Worm (Caenorhabditis elegans) whole organism, young adult: Measurements from ENCODE around the gene npr-18.

Experiments
- B0336.3 ChIP-seq: fragments of 200-800 bp; sonication (Bioruptor generic); IDR thresholded peaks from 2 replicates; pipeline ENCODE4 v1.3.6; 2022; ENCODE audit warnings: missing genetic modification characterization, missing compliant biosample characterization
- F10E7.11 ChIP-seq: sonication (generic microtip); optimal IDR thresholded peaks from 2 replicates; lab custom pipeline; 2017; ENCODE audit warnings: mild to moderate bottlenecking, missing genetic modification characterization, moderate library complexity, missing compliant biosample characterization
- F22D6.2 ChIP-seq: sonication (generic microtip); optimal IDR thresholded peaks from 2 replicates; lab custom pipeline; 2016; ENCODE audit warnings: mild to moderate bottlenecking, missing genetic modification characterization, missing compliant biosample characterization
- F39B2.1 ChIP-seq: fragments of 200-800 bp; sonication (Bioruptor generic); IDR thresholded peaks from 2 replicates; pipeline ENCODE4 v1.3.6; 2022; ENCODE audit warnings: missing genetic modification reagents, missing genetic modification characterization, missing compliant biosample characterization
- K12H6.12 ChIP-seq: fragments of 200-800 bp; sonication (Bioruptor generic); optimal IDR thresholded peaks from 2 replicates; lab custom pipeline; 2018; ENCODE audit warnings: mild to moderate bottlenecking, missing genetic modification characterization, missing compliant biosample characterization
- Y95B8A.8 ChIP-seq: fragments of 200-800 bp; sonication (Bioruptor generic); IDR thresholded peaks from 2 replicates; pipeline ENCODE4 v1.3.6; 2022; ENCODE audit warnings: missing genetic modification reagents, missing genetic modification characterization, missing compliant biosample characterization
- akir-1 ChIP-seq: fragments of 200-800 bp; sonication (Bioruptor generic); optimal IDR thresholded peaks from 2 replicates; lab custom pipeline; 2018; ENCODE audit warnings: mild to moderate bottlenecking, missing genetic modification characterization, moderate library complexity, missing compliant biosample characterization
- atf-7 ChIP-seq: sonication (generic microtip); optimal IDR thresholded peaks from 2 replicates; lab custom pipeline; 2017; ENCODE audit warnings: mild to moderate bottlenecking, missing genetic modification characterization, missing compliant biosample characterization
- attf-6 ChIP-seq: fragments of 200-800 bp; sonication (Bioruptor generic); IDR thresholded peaks from 2 replicates; pipeline ENCODE4 v1.3.6; 2022; ENCODE audit warnings: missing genetic modification reagents, missing genetic modification characterization, missing compliant biosample characterization
- cebp-1 ChIP-seq, 2 experiments: fragments of 200-800 bp in 1 of 2; sonication (Bioruptor generic) in 1 of 2; sonication (generic microtip) in 1 of 2; IDR thresholded peaks in 1 of 2; optimal IDR thresholded peaks in 1 of 2; 2 replicates each; pipeline versions ENCODE4 v1.3.6 to Lab custom; 2017 to 2022; ENCODE audit warnings: missing compliant biosample characterization in 2 of 2, missing genetic modification characterization in 2 of 2, mild to moderate bottlenecking in 1 of 2, missing genetic modification reagents in 1 of 2, moderate library complexity in 1 of 2
- ceh-27 ChIP-seq: fragments of 200-800 bp; sonication (Bioruptor generic); optimal IDR thresholded peaks from 2 replicates; lab custom pipeline; 2018; ENCODE audit warnings: mild to moderate bottlenecking, missing genetic modification characterization, moderate library complexity, missing compliant biosample characterization
- die-1 ChIP-seq: sonication (generic microtip); optimal IDR thresholded peaks from 2 replicates; lab custom pipeline; 2016; ENCODE audit warnings: missing genotype, mild to moderate bottlenecking, missing genetic modification characterization, missing compliant biosample characterization
- ets-4 ChIP-seq: fragments of 200-800 bp; sonication (Bioruptor generic); optimal IDR thresholded peaks from 2 replicates; lab custom pipeline; 2018; ENCODE audit warnings: mild to moderate bottlenecking, missing genetic modification characterization, missing compliant biosample characterization
- lin-35 ChIP-seq, 3 experiments: fragments of 150-350 bp in 2 of 3; sonication (generic microtip) in 1 of 3; optimal IDR thresholded peaks; 2 replicates each; lab custom pipeline; 2014 to 2018; ENCODE audit warnings: missing biosample characterization in 3 of 3, missing genetic modification characterization in 3 of 3, missing genetic modification reagents in 3 of 3
- lsl-1 ChIP-seq: fragments of 200-800 bp; sonication (Bioruptor generic); optimal IDR thresholded peaks from 2 replicates; lab custom pipeline; 2018; ENCODE audit warnings: mild to moderate bottlenecking, missing genetic modification characterization, moderate library complexity, missing compliant biosample characterization
- lsy-27 ChIP-seq: sonication (generic microtip); optimal IDR thresholded peaks from 2 replicates; lab custom pipeline; 2017; ENCODE audit warnings: missing genetic modification characterization, mild to moderate bottlenecking, missing compliant biosample characterization, antibody characterized with exemption, missing genotype, borderline replicate concordance; ENCODE audit not compliant: insufficient read depth
- rec-8 ChIP-seq, 2 experiments: sonication (generic microtip); optimal IDR thresholded peaks; 2 replicates each; lab custom pipeline; 2016; ENCODE audit warnings: mild to moderate bottlenecking in 2 of 2, missing genetic modification characterization in 2 of 2, missing genetic modification reagents in 2 of 2, missing genotype in 2 of 2, missing biosample characterization in 1 of 2, missing compliant biosample characterization in 1 of 2, moderate library complexity in 1 of 2
- snpc-3.4 ChIP-seq: sonication (generic microtip); optimal IDR thresholded peaks from 2 replicates; lab custom pipeline; 2017; ENCODE audit warnings: missing genetic modification characterization, mild to moderate bottlenecking, missing compliant biosample characterization, antibody characterized with exemption, moderate library complexity, missing genotype, missing genetic modification reagents
- sptf-2 ChIP-seq: fragments of 200-800 bp; sonication (Bioruptor generic); optimal IDR thresholded peaks from 2 replicates; lab custom pipeline; 2018; ENCODE audit warnings: mild to moderate bottlenecking, missing genetic modification characterization, missing compliant biosample characterization
- tbx-9 ChIP-seq: sonication (generic microtip); optimal IDR thresholded peaks from 2 replicates; lab custom pipeline; 2016; ENCODE audit warnings: borderline replicate concordance, missing genetic modification characterization, inconsistent platforms, missing compliant biosample characterization
- unc-130 ChIP-seq: sonication (generic microtip); optimal IDR thresholded peaks from 2 replicates; lab custom pipeline; 2016; ENCODE audit warnings: missing genetic modification reagents, missing genetic modification characterization, missing compliant biosample characterization
- xnd-1 ChIP-seq: sonication (generic microtip); optimal IDR thresholded peaks from 2 replicates; lab custom pipeline; 2016; ENCODE audit warnings: missing genotype, missing genetic modification reagents, missing genetic modification characterization, missing compliant biosample characterization
- ztf-22 ChIP-seq: fragments of 200-800 bp; sonication (Bioruptor generic); optimal IDR thresholded peaks from 2 replicates; lab custom pipeline; 2018; ENCODE audit warnings: mild to moderate bottlenecking, missing genetic modification characterization, moderate library complexity, missing compliant biosample characterization
- ztf-3 ChIP-seq: fragments of 200-800 bp; sonication (Bioruptor generic); optimal IDR thresholded peaks from 2 replicates; lab custom pipeline; 2018; ENCODE audit warnings: mild to moderate bottlenecking, missing genetic modification characterization, missing compliant biosample characterization
- ztf-6 ChIP-seq: fragments of 200-800 bp; sonication (Bioruptor generic); IDR thresholded peaks from 2 replicates; pipeline ENCODE4 v1.3.6; 2022; ENCODE audit warnings: missing genetic modification reagents, missing genetic modification characterization, missing compliant biosample characterization

The npr-18 gene

ce11 chrX:9697655-9698054 is 7.1 kb downstream of the npr-18 start (continued):
- TF ChIP-seq unc-130 (no peak), rec-8 (tag; optimal IDR thresholded peaks at IDR 0.05; lab: Kevin White, UChicago) (no peak), die-1 (tag; lab: Kevin White, UChicago) (no peak)

ce11 chrX:9698359-9698758 is 7.8 kb downstream of the npr-18 start, which contains the start of gene dyf-7:
Gene dyf-7 (plus strand): TSS chrX:9698659.
- no peak for TF ChIP-seq ztf-22 (GFP tag; lab: Kevin White, UChicago)
- no peak for TF ChIP-seq K12H6.12
- no peak for TF ChIP-seq Y95B8A.8 (GFP tag; lab: Robert Waterston, UW)
- no peak for TF ChIP-seq F22D6.2 (tag; lab: Kevin White, UChicago)
- TF ChIP-seq lsl-1, result no peak
- TF ChIP-seq ceh-27 (GFP tag; lab: Kevin White, UChicago), result no peak
- TF ChIP-seq akir-1, result no peak
- no peak for TF ChIP-seq atf-7 (tag; lab: Kevin White, UChicago)
- no peak for TF ChIP-seq attf-6 (GFP tag; lab: Robert Waterston, UW)

- TF ChIP-seq snpc-3.4 (tag; lab: Kevin White, UChicago), result no peak
Observed at ce11 chrX:9702790-9703189, 12.2 kb downstream of the npr-18 start.

- TF ChIP-seq cebp-1 (GFP tag; IDR thresholded peaks at IDR 0.05; lab: Robert Waterston, UW) (peak; percentile 79), cebp-1 (tag; optimal IDR thresholded peaks at IDR 0.05; lab: Kevin White, UChicago) (peak; percentile 96), xnd-1 (no peak), lin-35 (GFP tag; optimal IDR thresholded peaks at IDR 0.05; lab: Kevin White, UChicago) (peak in 1 of 3 experiments; percentile 68)
Observed at ce11 chrX:9705257-9706035, 14.9 kb downstream of the npr-18 start.

ce11 chrX:9706084-9706483 is 15.5 kb downstream of the npr-18 start, which contains the start of gene F15G9.1:
Gene F15G9.1 (plus strand): TSS chrX:9706384.
- TF ChIP-seq ztf-6 (GFP tag; lab: Robert Waterston, UW) (no peak), snpc-3.4 (tag; lab: Kevin White, UChicago) (no peak), lsy-27 (tag; lab: Kevin White, UChicago) (no peak), F39B2.1 (GFP tag; lab: Robert Waterston, UW) (no peak)

ce11 chrX:9709462-9709861 is 18.9 kb downstream of the npr-18 start, which contains the start of gene F15G9.6:
Gene F15G9.6 (plus strand): TSS chrX:9709762.
- TF ChIP-seq tbx-9 (no peak), sptf-2 (GFP tag; lab: Kevin White, UChicago) (no peak), ztf-3 (GFP tag; lab: Kevin White, UChicago) (no peak), F10E7.11 (tag; lab: Kevin White, UChicago) (no peak), ets-4 (no peak)
- TF ChIP-seq, all 124 proteins: peak for 0

ce11 chrX:9713613-9714012 is 23.1 kb downstream of the npr-18 start, which contains the start of gene F15G9.2:
Gene F15G9.2 (minus strand): TSS chrX:9713713.
- no peak for TF ChIP-seq B0336.3 (GFP tag; lab: Robert Waterston, UW)
